Worm (Caenorhabditis elegans) whole organism, mixed stage, embryonic: ENCODE data around the gene ins-11.
"Not testable (repeated sequence)": the region's sequence is repeated elsewhere in the genome, so short reads cannot be mapped to it uniquely, and the experiment has no call there.

Experiments used
- M03D4.4 ChIP-seq: sonication (generic microtip); optimal IDR thresholded peaks from 2 replicates; lab custom pipeline; 2017; ENCODE audit warnings: mild to moderate bottlenecking, missing genetic modification characterization, missing compliant biosample characterization
- bed-3 ChIP-seq: fragments of 200-800 bp; sonication (Bioruptor generic); optimal IDR thresholded peaks from 3 replicates; lab custom pipeline; 2018; ENCODE audit warnings: mild to moderate bottlenecking, missing genetic modification characterization, moderate library complexity, missing compliant biosample characterization
- blmp-1 ChIP-seq: fragments of 150-350 bp; optimal IDR thresholded peaks from 2 replicates; lab custom pipeline; 2014; ENCODE audit warnings: missing biosample characterization, missing genetic modification characterization
- ceh-39 ChIP-seq: fragments of 150-350 bp; optimal IDR thresholded peaks from 2 replicates; lab custom pipeline; 2014; ENCODE audit warnings: missing biosample characterization, missing genetic modification characterization
- ceh-43 ChIP-seq: fragments of 200-800 bp; sonication (Bioruptor generic); optimal IDR thresholded peaks from 2 replicates; lab custom pipeline; 2018; ENCODE audit warnings: mild to moderate bottlenecking, missing genetic modification characterization, moderate library complexity, missing compliant biosample characterization
- ceh-83 ChIP-seq: fragments of 200-800 bp; sonication (Bioruptor generic); optimal IDR thresholded peaks from 2 replicates; lab custom pipeline; 2018; ENCODE audit warnings: mild to moderate bottlenecking, missing genetic modification characterization, missing compliant biosample characterization
- ces-1 ChIP-seq: fragments of 150-350 bp; optimal IDR thresholded peaks from 2 replicates; lab custom pipeline; 2014; ENCODE audit warnings: missing biosample characterization, missing genetic modification reagents, missing genetic modification characterization
- cnd-1 ChIP-seq: fragments of 200-800 bp; sonication (Bioruptor generic); optimal IDR thresholded peaks from 2 replicates; lab custom pipeline; 2018; ENCODE audit warnings: mild to moderate bottlenecking, missing genetic modification characterization, missing compliant biosample characterization
- drap-1 ChIP-seq: fragments of 200-800 bp; sonication (Bioruptor generic); optimal IDR thresholded peaks from 3 replicates; lab custom pipeline; 2018; ENCODE audit warnings: mild to moderate bottlenecking, missing genetic modification characterization, missing compliant biosample characterization
- elt-1 ChIP-seq: sonication (generic microtip); optimal IDR thresholded peaks from 2 replicates; lab custom pipeline; 2017; ENCODE audit warnings: missing genetic modification characterization, mild to moderate bottlenecking, missing compliant biosample characterization, antibody characterized with exemption, moderate library complexity, borderline replicate concordance; ENCODE audit not compliant: insufficient read depth
- elt-3 ChIP-seq: fragments of 150-350 bp; optimal IDR thresholded peaks from 2 replicates; lab custom pipeline; 2014; ENCODE audit warnings: missing biosample characterization, missing genetic modification characterization
- flh-1 ChIP-seq: fragments of 200-800 bp; sonication (Bioruptor generic); optimal IDR thresholded peaks from 2 replicates; lab custom pipeline; 2018; ENCODE audit warnings: mild to moderate bottlenecking, missing genetic modification characterization, moderate library complexity, missing compliant biosample characterization
- ham-2 ChIP-seq: fragments of 200-800 bp; sonication (Bioruptor generic); optimal IDR thresholded peaks from 2 replicates; lab custom pipeline; 2018; ENCODE audit warnings: mild to moderate bottlenecking, missing genetic modification characterization, missing compliant biosample characterization
- hlh-1 ChIP-seq: fragments of 150-350 bp; optimal IDR thresholded peaks from 2 replicates; lab custom pipeline; 2014; ENCODE audit warnings: missing biosample characterization, missing genetic modification reagents, missing genetic modification characterization
- lin-13 ChIP-seq: fragments of 150-350 bp; optimal IDR thresholded peaks from 2 replicates; lab custom pipeline; 2014; ENCODE audit warnings: missing biosample characterization, missing genetic modification characterization
- lin-32 ChIP-seq: fragments of 200-800 bp; sonication (Bioruptor generic); optimal IDR thresholded peaks from 2 replicates; lab custom pipeline; 2018; ENCODE audit warnings: mild to moderate bottlenecking, missing genetic modification characterization, missing compliant biosample characterization
- lsy-2 ChIP-seq: fragments of 150-350 bp; optimal IDR thresholded peaks from 2 replicates; lab custom pipeline; 2014; ENCODE audit warnings: missing biosample characterization, missing genetic modification characterization
- mab-5 ChIP-seq: fragments of 150-350 bp; optimal IDR thresholded peaks from 2 replicates; lab custom pipeline; 2014; ENCODE audit warnings: missing biosample characterization, missing genetic modification characterization
- mep-1 ChIP-seq: fragments of 150-350 bp; optimal IDR thresholded peaks from 2 replicates; lab custom pipeline; 2017; ENCODE audit warnings: missing biosample characterization, missing genetic modification reagents, missing genetic modification characterization, inconsistent platforms
- mls-2 ChIP-seq: sonication (generic microtip); optimal IDR thresholded peaks from 2 replicates; lab custom pipeline; 2016; ENCODE audit warnings: mild to moderate bottlenecking, missing genetic modification characterization, moderate library complexity, missing compliant biosample characterization
- nhr-12 ChIP-seq: fragments of 150-350 bp; optimal IDR thresholded peaks from 2 replicates; lab custom pipeline; 2014; ENCODE audit warnings: missing biosample characterization, missing genetic modification characterization
- nhr-2 ChIP-seq: fragments of 150-350 bp; optimal IDR thresholded peaks from 2 replicates; lab custom pipeline; 2014; ENCODE audit warnings: missing biosample characterization, missing genetic modification characterization
- nhr-237 ChIP-seq: fragments of 150-350 bp; optimal IDR thresholded peaks from 2 replicates; lab custom pipeline; 2014; ENCODE audit warnings: missing biosample characterization, missing genetic modification characterization
- nhr-28 ChIP-seq: fragments of 150-350 bp; optimal IDR thresholded peaks from 2 replicates; lab custom pipeline; 2014; ENCODE audit warnings: missing biosample characterization, missing genetic modification characterization
- nhr-76 ChIP-seq: sonication (generic microtip); optimal IDR thresholded peaks from 2 replicates; lab custom pipeline; 2017; ENCODE audit warnings: missing biosample characterization, missing genetic modification characterization
- pha-4 ChIP-seq: fragments of 150-350 bp; optimal IDR thresholded peaks from 2 replicates; lab custom pipeline; 2018; ENCODE audit warnings: missing biosample characterization, missing genetic modification reagents, missing genetic modification characterization
- sem-2 ChIP-seq: fragments of 200-800 bp; sonication (Bioruptor generic); optimal IDR thresholded peaks from 2 replicates; lab custom pipeline; 2018; ENCODE audit warnings: mild to moderate bottlenecking, missing genetic modification characterization, missing compliant biosample characterization
- snpc-4 ChIP-seq: fragments of 150-350 bp; optimal IDR thresholded peaks from 2 replicates; lab custom pipeline; 2014; ENCODE audit warnings: missing biosample characterization, missing genetic modification characterization
- sptf-1 ChIP-seq: sonication (generic microtip); optimal IDR thresholded peaks from 2 replicates; lab custom pipeline; 2017; ENCODE audit warnings: mild to moderate bottlenecking, missing genetic modification characterization, moderate library complexity, missing compliant biosample characterization
- tbx-8 ChIP-seq: fragments of 200-800 bp; sonication (Bioruptor generic); optimal IDR thresholded peaks from 2 replicates; lab custom pipeline; 2018; ENCODE audit warnings: mild to moderate bottlenecking, missing genetic modification characterization, moderate library complexity, missing compliant biosample characterization
- unc-120 ChIP-seq: sonication (generic microtip); optimal IDR thresholded peaks from 2 replicates; lab custom pipeline; 2017; ENCODE audit warnings: missing genetic modification characterization, missing compliant biosample characterization; ENCODE audit not compliant: poor library complexity, severe bottlenecking
- unc-39 ChIP-seq: fragments of 150-350 bp; optimal IDR thresholded peaks from 2 replicates; lab custom pipeline; 2014; ENCODE audit warnings: missing biosample characterization, missing genetic modification characterization
- unc-62 ChIP-seq: fragments of 150-350 bp; optimal IDR thresholded peaks from 2 replicates; lab custom pipeline; 2014; ENCODE audit warnings: missing biosample characterization, missing genetic modification reagents, missing genetic modification characterization
- zip-8 ChIP-seq: fragments of 150-350 bp; optimal IDR thresholded peaks from 2 replicates; lab custom pipeline; 2014; ENCODE audit warnings: missing biosample characterization, missing genetic modification characterization
- ztf-11 ChIP-seq: fragments of 150-350 bp; optimal IDR thresholded peaks from 2 replicates; lab custom pipeline; 2014; ENCODE audit warnings: missing biosample characterization, missing genetic modification characterization

Gene ins-11

ce11 chrII:5537524-5537923, 19.0 kb upstream of the ins-11 start, which contains the start of gene C17C3.11:
C17C3.11 (plus strand) TSS chrII:5537824.
- TF ChIP-seq bed-3 (GFP tag; lab: Kevin White, UChicago) (no peak), mep-1 (tag; lab: Kevin White, UChicago) (no peak), ham-2 (GFP tag; lab: Kevin White, UChicago) (no peak), sptf-1 (tag; lab: Kevin White, UChicago) (no peak), unc-120 (tag; lab: Kevin White, UChicago) (no peak), drap-1 (GFP tag; lab: Kevin White, UChicago) (no peak), pha-4 (tag; lab: Kevin White, UChicago) (no peak), mls-2 (no peak), lin-13 (no peak), ceh-83 (no peak), snpc-4 (tag; lab: Kevin White, UChicago) (no peak), elt-1 (tag; lab: Kevin White, UChicago) (no peak)

DNA sequence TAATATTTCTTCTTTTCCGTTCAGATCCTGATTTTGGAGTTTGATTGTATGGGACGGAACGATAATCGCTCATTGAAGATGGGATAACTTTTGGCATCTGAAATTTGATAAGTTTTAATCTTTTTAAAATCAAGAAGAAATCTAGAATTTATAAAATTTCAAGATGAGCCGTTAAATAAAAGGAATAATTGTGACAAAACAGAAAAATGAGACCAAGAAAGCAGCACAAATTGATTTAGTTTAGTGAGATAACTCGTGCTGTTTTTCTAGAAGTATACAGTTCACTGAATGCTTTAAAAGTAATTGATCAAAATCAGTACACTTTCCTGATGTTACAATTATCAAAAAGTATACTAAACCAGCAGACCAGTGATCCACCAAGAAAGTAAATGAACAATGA, 16.4 kb upstream of the ins-11 start, which contains the start of gene hlh-27:
TSS of gene hlh-27 (minus strand) at position 101 of the 400 bp plus-strand sequence.
- TF ChIP-seq nhr-2 (tag; lab: Kevin White, UChicago); flh-1 (GFP tag; lab: Kevin White, UChicago); unc-120 (tag; lab: Kevin White, UChicago): not testable (repeated sequence)
- TF ChIP-seq, all 35 proteins: peak for 0; not testable (repeated sequence) for 35

DNA sequence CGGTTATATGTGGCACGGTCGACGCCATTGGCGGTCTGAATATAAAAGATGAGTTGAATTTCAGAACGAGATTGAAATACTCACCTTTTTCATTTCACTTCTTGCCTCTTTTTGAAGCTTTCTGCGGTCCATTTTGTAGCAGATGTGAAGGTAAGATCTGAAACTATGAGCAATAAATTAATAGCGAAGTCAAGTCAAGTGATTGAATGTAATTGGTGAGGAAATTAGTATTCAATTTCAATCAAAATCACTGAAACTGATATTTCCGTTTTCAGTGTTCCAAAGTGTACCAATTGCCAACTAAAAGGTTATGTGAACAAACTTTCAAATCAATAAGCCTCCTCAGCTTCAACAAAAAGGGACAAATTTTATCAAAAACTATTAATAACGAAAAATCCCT, 14.8 kb upstream of the ins-11 start, which contains the start of gene C17C3.24:
TSS of gene C17C3.24 (minus strand) at position 101 of the 400 bp plus-strand sequence.
- TF ChIP-seq nhr-12 (no peak), zip-8 (tag; lab: Kevin White, UChicago) (no peak), nhr-76 (tag; lab: Kevin White, UChicago) (no peak), unc-39 (tag; lab: Kevin White, UChicago) (no peak), ceh-39 (no peak), tbx-8 (no peak), lin-13 (no peak), hlh-1 (no peak), snpc-4 (tag; lab: Kevin White, UChicago) (no peak), nhr-2 (tag; lab: Kevin White, UChicago) (no peak)

DNA sequence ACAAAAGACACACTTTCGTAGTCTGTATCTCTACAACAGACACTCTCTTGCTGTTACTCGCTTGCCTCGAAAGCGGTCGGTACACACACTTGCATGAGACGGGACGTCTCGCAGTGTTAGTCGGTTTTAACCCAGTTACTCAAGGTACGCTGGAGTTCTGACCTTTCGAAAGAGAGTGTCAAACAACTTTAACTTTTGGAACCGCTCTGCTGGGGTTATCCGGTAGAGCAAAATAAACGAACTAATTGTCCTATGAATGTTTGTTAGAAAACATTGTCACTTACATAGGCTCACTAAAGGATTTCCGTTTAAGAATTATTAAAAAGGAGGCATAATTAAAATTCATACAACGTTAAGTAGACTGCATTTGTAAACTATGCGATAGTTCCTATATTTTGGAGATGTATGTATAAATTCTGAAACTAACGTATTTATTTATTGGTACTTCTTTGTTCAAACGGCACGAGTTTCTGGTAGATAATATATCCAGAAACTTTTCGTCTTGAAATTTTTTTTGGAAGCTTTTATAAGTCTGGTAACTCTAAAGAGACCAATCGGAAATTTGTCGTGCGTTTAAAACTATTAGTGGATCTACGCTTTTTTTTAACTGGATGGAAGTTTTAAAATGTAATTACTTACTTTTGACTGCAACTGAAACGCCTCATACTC, 12.9 kb upstream of the ins-11 start:
- TF ChIP-seq unc-120 (tag; lab: Kevin White, UChicago) (peak; percentile 94), nhr-237 (tag; lab: Kevin White, UChicago) (peak; percentile 92), blmp-1 (tag; lab: Kevin White, UChicago) (no peak), nhr-12 (peak; percentile 89), M03D4.4 (tag; lab: Kevin White, UChicago) (peak; percentile 86), ceh-43 (peak; percentile 86), mep-1 (tag; lab: Kevin White, UChicago) (peak; percentile 96), hlh-1 (peak; percentile 72), cnd-1 (tag; lab: Kevin White, UChicago) (peak; percentile 80), mls-2 (peak; percentile 95), bed-3 (GFP tag; lab: Kevin White, UChicago) (peak; percentile 65), tbx-8 (peak; percentile 93), flh-1 (GFP tag; lab: Kevin White, UChicago) (peak; percentile 29), lin-13 (peak; percentile 85), lsy-2 (tag; lab: Kevin White, UChicago) (peak; percentile 84), nhr-76 (tag; lab: Kevin White, UChicago) (no peak), ceh-83 (peak; percentile 93), elt-3 (tag; lab: Kevin White, UChicago) (peak; percentile 80), ham-2 (GFP tag; lab: Kevin White, UChicago) (peak; percentile 75), unc-39 (tag; lab: Kevin White, UChicago) (peak; percentile 55), ceh-39 (peak; percentile 74), sem-2 (GFP tag; lab: Kevin White, UChicago) (peak; percentile 76), drap-1 (GFP tag; lab: Kevin White, UChicago) (peak; percentile 89), unc-62 (GFP tag; lab: Kevin White, UChicago) (peak; percentile 89), lin-32 (peak; percentile 78), pha-4 (tag; lab: Kevin White, UChicago) (peak; percentile 92), elt-1 (tag; lab: Kevin White, UChicago) (no peak), nhr-28 (peak; percentile 24), sptf-1 (tag; lab: Kevin White, UChicago) (peak; percentile 93), ces-1 (GFP tag; lab: Kevin White, UChicago) (peak; percentile 99), snpc-4 (tag; lab: Kevin White, UChicago) (no peak), zip-8 (tag; lab: Kevin White, UChicago) (no peak), ztf-11 (tag; lab: Kevin White, UChicago) (peak; percentile 83), nhr-2 (tag; lab: Kevin White, UChicago) (peak; percentile 86), mab-5 (tag; lab: Kevin White, UChicago) (peak; percentile 84)
- TF ChIP-seq, all 35 proteins: peak for 30
